Worm (Caenorhabditis elegans) whole organism, L4/young adult: ENCODE measurements around the gene mab-3.

ENCODE experiments used
- dao-5 ChIP-seq: sonication (generic microtip); optimal IDR thresholded peaks from 2 replicates; lab custom pipeline; 2016; ENCODE audit warnings: missing genotype, missing genetic modification characterization, moderate library complexity, missing compliant biosample characterization
- him-1 ChIP-seq: sonication (generic microtip); optimal IDR thresholded peaks from 2 replicates; lab custom pipeline; 2016; ENCODE audit warnings: missing genotype, missing genetic modification reagents, missing genetic modification characterization, missing compliant biosample characterization

DNA sequence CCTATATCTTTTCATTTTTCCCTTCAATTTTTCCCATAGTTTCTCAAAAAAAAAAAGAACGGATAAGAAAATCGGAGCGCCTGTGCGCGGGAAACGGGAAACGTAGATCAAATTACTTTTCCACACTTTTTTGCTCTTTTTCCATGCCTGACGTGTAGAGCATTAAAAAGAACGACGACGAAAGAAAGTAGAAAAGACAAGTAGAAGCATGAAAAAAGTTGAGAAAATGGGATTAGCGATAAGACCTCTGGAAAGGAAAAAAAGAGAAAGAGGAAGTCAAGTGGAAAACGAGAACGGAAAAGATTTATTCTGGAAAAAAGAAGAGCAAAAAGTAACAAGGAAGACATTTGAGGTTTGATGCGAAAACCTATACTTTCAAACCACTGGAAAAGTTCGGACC, 3.4 kb upstream of the mab-3 start:
- no peak for TF ChIP-seq him-1
- no peak for TF ChIP-seq dao-5
